Fruit fly (Drosophila melanogaster) whole organism, wandering third instar larva: ENCODE measurements around the gene Vm26Ac.

Experiments used
- CG32264 ChIP-seq: fragments of 200-800 bp; sonication (Bioruptor generic); optimal IDR thresholded peaks from 2 replicates; lab custom pipeline; 2016; ENCODE audit warnings: missing biosample characterization, missing genetic modification characterization
- Dfd ChIP-seq: fragments of >200 bp; optimal IDR thresholded peaks from 2 replicates; lab custom pipeline; 2017; ENCODE audit warnings: missing biosample characterization, missing genetic modification characterization
- Hr78 ChIP-seq: fragments of >200 bp; optimal IDR thresholded peaks from 2 replicates; lab custom pipeline; 2017; ENCODE audit warnings: missing biosample characterization, missing genetic modification characterization
- Myc ChIP-seq: fragments of >200 bp; optimal IDR thresholded peaks from 2 replicates; lab custom pipeline; 2017
- dsf ChIP-seq: sonication (Bioruptor generic); optimal IDR thresholded peaks from 2 replicates; lab custom pipeline; 2016; ENCODE audit warnings: missing biosample characterization, missing genetic modification characterization, borderline replicate concordance
- rgr ChIP-seq: fragments of 200-800 bp; sonication (Bioruptor generic); optimal IDR thresholded peaks from 3 replicates; lab custom pipeline; 2016; ENCODE audit warnings: missing biosample characterization, mild to moderate bottlenecking, missing genetic modification characterization

- no peak for TF ChIP-seq rgr (GFP tag; lab: Kevin White, UChicago)
- no peak for TF ChIP-seq CG32264 (GFP tag; lab: Kevin White, UChicago)
- TF ChIP-seq Myc: no peak
- TF ChIP-seq Hr78: no peak
- no peak for TF ChIP-seq dsf (GFP tag; lab: Kevin White, UChicago)
- no peak for TF ChIP-seq Dfd
Measured at dm6 chr2L:5945651-5946547, 12.5 kb downstream of the Vm26Ac start.
